Worm (Caenorhabditis elegans) whole organism, L1 larva: ENCODE results near the gene F35G12.7.

Experiments used
- ama-1 ChIP-seq: fragments of 150-350 bp; optimal IDR thresholded peaks from 2 replicates; lab custom pipeline; 2014
- lin-13 ChIP-seq: fragments of 150-350 bp; optimal IDR thresholded peaks from 2 replicates; lab custom pipeline; 2014; ENCODE audit warnings: missing biosample characterization, missing genetic modification reagents, missing genetic modification characterization
- nhr-237 ChIP-seq: fragments of 150-350 bp; optimal IDR thresholded peaks from 2 replicates; lab custom pipeline; 2014; ENCODE audit warnings: missing biosample characterization, missing genetic modification characterization
- nhr-47 ChIP-seq: sonication (generic microtip); optimal IDR thresholded peaks from 2 replicates; lab custom pipeline; 2016; ENCODE audit warnings: mild to moderate bottlenecking, missing genetic modification characterization, moderate library complexity, missing compliant biosample characterization
- pqm-1 ChIP-seq: sonication (generic microtip); optimal IDR thresholded peaks from 3 replicates; lab custom pipeline; 2017; ENCODE audit warnings: missing biosample characterization, missing genetic modification characterization
- unc-62 ChIP-seq: fragments of 150-350 bp; optimal IDR thresholded peaks from 2 replicates; lab custom pipeline; 2014; ENCODE audit warnings: missing biosample characterization, missing genetic modification reagents, missing genetic modification characterization

ce11 chrIII:4595771-4596227 lies 8.7 kb upstream of the F35G12.7 start, which contains the start of gene asb-1:
- TF ChIP-seq nhr-237 (tag; lab: Kevin White, UChicago) (no peak), pqm-1 (tag; lab: Kevin White, UChicago) (no peak), unc-62 (no peak), ama-1 (no peak), lin-13 (GFP tag; lab: Kevin White, UChicago) (no peak), nhr-47 (no peak)
